Worm (Caenorhabditis elegans) whole organism, L4/young adult: ENCODE data around the gene div-1.

Experiments
- W03F9.2 ChIP-seq: fragments of 150-350 bp; optimal IDR thresholded peaks from 2 replicates; lab custom pipeline; 2014; ENCODE audit warnings: missing biosample characterization, missing genetic modification characterization
- dao-5 ChIP-seq: sonication (generic microtip); optimal IDR thresholded peaks from 2 replicates; lab custom pipeline; 2016; ENCODE audit warnings: missing genotype, missing genetic modification characterization, moderate library complexity, missing compliant biosample characterization
- him-1 ChIP-seq: sonication (generic microtip); optimal IDR thresholded peaks from 2 replicates; lab custom pipeline; 2016; ENCODE audit warnings: missing genotype, missing genetic modification reagents, missing genetic modification characterization, missing compliant biosample characterization

div-1 gene

DNA sequence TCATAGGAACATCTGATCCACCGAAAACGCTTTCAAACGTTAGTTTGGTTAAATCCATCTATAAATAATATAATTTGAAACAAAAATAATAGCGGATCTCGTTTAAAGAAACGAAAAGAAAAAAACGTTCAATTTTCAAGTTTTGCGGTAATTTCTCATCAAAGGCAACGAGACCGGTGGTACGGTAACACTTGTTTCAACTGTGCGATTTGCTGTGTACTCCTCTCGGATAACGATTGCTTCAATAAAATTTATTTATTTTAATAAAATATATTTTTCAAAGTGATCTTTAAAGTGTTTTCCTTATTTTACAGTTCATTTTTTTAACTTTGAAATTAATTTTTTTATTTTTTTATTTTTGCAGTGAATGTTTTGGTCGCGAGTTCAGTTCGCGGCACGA is 29.8 kb downstream of the div-1 start, which contains the start of the genes rde-4 and cox-14:
rde-4 (minus strand) TSS at position 60 of the 400 bp plus-strand sequence.
cox-14 (plus strand) TSS at position 356 of the 400 bp plus-strand sequence.
- TF ChIP-seq dao-5 (tag; lab: Kevin White, UChicago) = no peak
- no peak for TF ChIP-seq him-1 (tag; lab: Kevin White, UChicago)
- peak; percentile 82 for TF ChIP-seq W03F9.2 (tag; lab: Kevin White, UChicago)

DNA sequence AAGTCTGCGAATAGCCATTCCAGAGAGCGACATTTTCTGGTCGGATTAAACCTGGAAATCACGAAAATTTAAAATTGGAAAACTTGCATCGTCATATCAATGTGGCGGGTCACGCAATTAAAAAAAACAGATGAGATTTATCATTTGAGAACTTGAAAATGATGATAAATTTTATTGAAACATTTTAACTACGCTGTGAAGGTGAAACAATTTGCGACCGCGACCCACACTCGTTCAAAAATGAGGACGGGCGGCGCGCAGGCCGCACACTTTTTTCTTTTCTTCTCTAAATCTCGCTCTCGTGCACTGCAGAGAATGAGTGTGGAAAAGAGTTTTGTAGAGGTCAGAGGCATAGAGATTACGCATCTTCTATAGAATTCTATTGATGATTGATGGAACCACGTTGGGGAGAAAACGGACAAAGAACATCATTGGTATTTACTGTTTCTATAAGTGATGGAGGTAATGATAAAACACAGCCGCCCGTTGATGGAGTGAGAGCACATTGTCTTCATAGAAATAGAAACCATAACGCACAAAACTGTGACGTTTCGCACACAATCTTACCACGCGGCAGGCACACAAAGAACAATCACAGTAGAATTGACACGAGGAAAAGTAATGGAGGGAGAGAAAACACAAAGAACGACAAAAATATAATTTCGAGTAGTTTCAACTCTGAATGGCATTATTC is 31.6 kb downstream of the div-1 start, which contains the start of gene cts-1:
cts-1 (minus strand) TSS at position 51 of the 694 bp plus-strand sequence.
- TF ChIP-seq dao-5 (tag; lab: Kevin White, UChicago) (no peak), W03F9.2 (tag; lab: Kevin White, UChicago) (peak; percentile 57)

DNA sequence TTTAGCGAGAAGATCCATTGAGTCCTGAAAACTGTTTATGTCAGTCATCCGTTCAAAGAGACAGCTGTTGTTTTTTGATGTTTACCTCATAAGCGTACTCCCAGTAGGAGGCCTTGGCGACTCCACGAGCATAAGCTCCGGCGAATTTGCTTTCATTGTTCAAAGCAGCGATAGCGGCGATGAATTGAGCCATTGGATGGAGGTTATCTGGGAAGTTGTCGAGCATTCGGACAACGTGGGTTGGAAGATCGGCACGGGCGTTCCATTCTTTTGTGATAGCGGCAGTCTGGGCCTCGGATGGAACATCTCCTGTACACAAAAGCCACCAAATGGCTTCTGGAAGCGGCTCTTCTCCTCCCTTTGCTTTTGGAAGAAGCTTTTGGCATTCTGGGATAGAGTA is 32.5 kb downstream of the div-1 start:
- no peak for TF ChIP-seq him-1 (tag; lab: Kevin White, UChicago)
- TF ChIP-seq dao-5 (tag; lab: Kevin White, UChicago) = no peak
- no peak for TF ChIP-seq W03F9.2 (tag; lab: Kevin White, UChicago)

DNA sequence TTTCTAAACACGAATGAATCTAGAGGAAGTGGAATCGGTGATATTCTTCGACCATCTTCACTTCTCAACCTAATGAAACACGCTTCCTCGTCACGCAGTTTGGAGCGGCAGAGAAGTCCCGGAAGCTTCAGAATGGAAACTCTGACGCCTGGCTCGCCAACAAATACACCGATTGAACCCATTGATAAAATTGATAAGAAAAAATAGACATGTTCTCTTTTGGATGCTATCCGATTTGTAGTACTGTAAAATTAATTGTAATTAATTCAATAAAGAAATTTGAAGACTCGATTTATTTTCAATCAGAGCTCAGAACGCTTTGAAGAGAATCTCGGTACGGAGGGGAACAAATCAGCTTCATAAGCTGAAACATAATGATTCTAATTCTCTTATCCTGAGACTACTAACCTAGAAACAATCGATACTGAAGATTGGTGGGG is 33.8 kb downstream of the div-1 start:
- TF ChIP-seq W03F9.2 (tag; lab: Kevin White, UChicago) = no peak
- peak; percentile 58 for TF ChIP-seq dao-5 (tag; lab: Kevin White, UChicago)
- TF ChIP-seq him-1 (tag; lab: Kevin White, UChicago) = no peak

DNA sequence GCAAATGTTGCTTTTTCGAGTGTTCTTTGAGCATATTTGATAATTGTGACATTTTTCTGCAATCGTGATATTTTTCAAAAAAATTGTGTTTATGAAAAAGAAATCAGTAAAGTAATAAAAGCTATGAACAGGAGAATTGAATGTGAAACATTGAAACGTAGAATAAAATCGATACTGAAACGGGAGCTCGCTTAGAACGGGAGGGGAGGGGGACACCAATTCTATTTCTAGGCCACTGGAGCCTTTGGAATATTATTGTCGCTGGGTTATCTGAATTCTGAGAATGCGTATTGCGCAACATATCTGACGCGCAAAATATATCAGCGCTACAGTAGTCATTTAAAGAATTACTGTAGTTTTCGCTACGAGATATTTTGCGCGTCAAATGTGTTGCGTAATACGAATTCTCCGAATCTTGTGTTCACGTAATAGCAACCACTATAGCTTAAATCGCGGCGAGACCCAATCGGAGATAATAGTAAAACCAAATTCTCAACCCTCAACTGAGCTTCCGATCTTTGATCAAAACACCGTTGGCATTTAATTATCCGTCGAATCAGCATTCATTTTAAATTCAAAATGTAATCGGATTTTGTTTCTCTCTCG is 36.4 kb downstream of the div-1 start, which contains the start of the genes blos-1 and best-18:
blos-1 (minus strand) TSS at position 58 of the 606 bp plus-strand sequence.
best-18 (plus strand) TSS at position 508 of the 606 bp plus-strand sequence.
- TF ChIP-seq him-1 (tag; lab: Kevin White, UChicago) = no peak
- TF ChIP-seq W03F9.2 (tag; lab: Kevin White, UChicago) = no peak
- TF ChIP-seq dao-5 (tag; lab: Kevin White, UChicago) = no peak

DNA sequence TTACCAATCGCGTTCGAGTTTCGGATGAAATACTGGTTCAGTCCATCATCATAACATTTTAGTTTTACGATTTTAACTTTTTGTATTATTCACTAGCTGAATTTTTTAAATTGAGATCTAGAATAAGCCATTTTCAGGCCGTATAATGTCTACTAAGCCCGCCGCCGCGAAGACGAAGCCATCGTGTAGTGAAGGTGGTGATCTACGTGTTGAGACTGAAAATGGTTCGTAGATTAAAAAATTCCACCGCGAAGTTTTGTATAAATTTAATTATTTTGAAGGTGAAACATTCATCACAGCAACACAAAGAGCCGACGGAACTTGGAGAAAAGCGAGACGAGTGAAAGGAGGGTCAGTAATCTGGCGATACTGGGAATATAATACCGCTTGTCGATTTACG is 38.7 kb downstream of the div-1 start, which contains the start of gene T20G5.9:
T20G5.9 (plus strand) TSS at position 138 of the 400 bp plus-strand sequence.
- TF ChIP-seq dao-5 (tag; lab: Kevin White, UChicago) = no peak
- TF ChIP-seq W03F9.2 (tag; lab: Kevin White, UChicago) = no peak
- TF ChIP-seq him-1 (tag; lab: Kevin White, UChicago) = no peak

DNA sequence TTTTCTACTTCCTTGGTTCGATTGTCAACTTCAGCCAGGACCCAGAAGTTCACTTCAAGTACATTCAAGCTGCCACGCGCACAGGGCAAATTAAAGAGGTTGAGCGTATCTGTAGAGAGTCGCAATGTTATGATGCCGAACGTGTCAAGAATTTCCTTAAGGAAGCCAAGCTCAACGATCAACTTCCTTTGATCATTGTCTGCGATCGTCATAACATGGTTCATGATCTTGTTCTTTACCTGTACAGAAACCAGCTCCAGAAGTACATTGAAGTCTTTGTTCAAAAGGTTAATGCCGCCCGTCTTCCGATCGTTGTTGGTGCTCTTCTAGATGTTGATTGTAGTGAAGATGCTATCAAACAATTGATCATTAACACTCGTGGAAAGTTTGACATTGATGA is 42.0 kb downstream of the div-1 start:
- TF ChIP-seq him-1 (tag; lab: Kevin White, UChicago) (no peak), dao-5 (tag; lab: Kevin White, UChicago) (no peak), W03F9.2 (tag; lab: Kevin White, UChicago) (no peak)

DNA sequence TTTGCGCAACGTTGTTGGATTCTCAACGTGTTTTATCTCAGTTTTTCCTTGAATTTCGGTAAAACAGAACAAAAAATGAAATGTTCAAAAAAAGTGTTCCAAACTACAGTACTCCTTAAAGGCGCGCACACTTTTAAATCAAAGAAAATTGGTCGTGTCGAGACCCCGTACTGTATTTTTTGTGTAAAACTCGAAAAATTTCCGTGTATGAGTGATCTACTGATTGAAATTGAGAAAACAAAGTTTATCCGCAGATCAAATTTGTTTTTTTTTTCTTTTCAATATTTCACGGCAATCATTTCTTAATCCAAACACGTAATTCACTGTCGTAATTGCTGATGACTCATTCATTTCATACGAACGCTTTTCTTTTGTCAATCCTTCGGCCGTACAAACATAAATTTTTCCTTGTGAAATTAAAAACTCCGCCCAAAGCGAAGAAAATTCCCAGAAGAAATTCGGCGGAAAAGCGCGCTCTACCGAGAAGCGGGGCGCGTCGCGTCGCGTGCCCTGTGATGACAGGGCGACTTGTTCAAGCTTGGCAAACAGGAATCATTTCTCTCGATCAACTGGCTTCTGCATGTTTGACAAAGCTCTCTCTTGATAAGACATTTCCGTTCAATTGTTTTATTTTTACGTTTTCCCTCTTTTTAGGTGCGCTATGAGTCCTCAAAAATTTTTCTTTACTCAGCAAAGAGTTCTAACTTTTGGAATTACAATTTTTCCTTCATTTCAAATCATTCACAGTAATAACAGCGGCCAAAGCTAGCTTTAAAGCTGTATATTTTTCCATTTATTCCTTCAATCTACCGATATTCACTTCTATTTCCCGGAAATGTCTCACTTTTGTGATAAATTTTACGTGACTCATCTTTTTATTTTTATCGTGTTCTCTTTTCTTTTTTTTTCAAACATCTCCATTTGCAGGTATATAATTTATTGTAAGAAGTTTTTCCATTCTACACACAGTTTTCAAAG is 45.2 kb downstream of the div-1 start, which contains the start of gene chc-1:
chc-1 (plus strand) TSS at position 928 of the 978 bp plus-strand sequence.
- TF ChIP-seq him-1 (tag; lab: Kevin White, UChicago) (no peak), dao-5 (tag; lab: Kevin White, UChicago) (no peak), W03F9.2 (tag; lab: Kevin White, UChicago) (no peak)

DNA sequence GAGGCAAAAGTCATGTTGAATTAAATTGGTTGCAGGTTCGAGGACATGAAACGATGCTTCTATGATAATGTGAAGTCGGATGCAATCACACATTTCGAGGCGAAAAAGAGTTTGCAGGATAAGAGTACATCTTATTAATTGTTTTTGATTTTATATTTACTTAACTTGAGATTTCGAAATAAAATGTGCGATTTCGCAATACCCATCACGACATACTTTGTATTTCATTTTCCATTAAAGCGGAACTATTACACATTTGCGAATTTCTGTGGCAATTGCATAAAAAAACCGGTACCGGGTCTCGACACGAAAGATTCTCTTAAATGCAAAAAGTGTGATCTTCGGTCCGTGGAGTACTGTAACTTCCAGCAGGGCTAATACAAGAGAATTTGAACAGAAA is 46.0 kb downstream of the div-1 start:
- no peak for TF ChIP-seq W03F9.2 (tag; lab: Kevin White, UChicago)
- no peak for TF ChIP-seq him-1 (tag; lab: Kevin White, UChicago)
- no peak for TF ChIP-seq dao-5 (tag; lab: Kevin White, UChicago)

DNA sequence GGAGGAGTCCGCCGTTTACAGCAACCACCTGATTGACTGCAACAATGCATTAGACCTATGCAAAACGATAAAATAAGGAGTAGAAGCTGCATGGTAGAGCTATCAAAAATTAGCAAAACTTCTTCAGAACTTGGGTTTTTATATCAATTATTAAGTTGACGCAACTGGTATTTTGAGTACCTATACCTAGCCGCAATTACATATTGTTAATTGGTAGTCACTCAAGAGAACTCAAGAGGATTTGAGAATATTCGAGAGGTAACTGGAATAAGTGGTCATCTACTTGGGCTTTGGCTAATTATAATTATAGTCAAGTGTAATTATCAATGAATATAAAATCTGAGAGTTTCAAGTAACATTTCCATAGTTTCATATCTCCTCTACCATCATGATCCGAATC is 47.1 kb downstream of the div-1 start, which contains the start of the genes T20G5.13 and T20G5.12:
T20G5.13 (minus strand) TSS at position 101 of the 400 bp plus-strand sequence.
T20G5.12 (plus strand) TSS at position 370 of the 400 bp plus-strand sequence.
- TF ChIP-seq him-1 (tag; lab: Kevin White, UChicago) (no peak), W03F9.2 (tag; lab: Kevin White, UChicago) (no peak), dao-5 (tag; lab: Kevin White, UChicago) (no peak)

DNA sequence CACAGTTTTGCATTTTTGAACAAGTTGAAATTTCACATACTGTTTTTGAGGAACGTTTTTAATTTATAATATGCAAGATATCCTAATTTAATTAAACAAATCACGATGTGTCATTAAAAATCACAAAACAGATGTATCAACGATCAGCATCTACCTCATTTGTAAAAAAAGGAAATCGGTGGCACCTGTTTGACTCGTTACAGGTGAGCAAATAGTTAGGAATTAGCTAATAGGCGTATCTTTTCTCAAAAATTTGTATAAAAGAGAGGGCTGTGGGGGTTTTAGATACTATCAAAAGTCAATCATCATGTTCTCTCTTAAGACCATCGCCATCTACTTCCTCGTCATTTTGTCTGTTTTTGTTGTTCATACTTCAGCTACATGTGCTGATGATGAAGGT is 49.3 kb downstream of the div-1 start, which contains the start of gene T20G5.8:
T20G5.8 (plus strand) TSS at position 301 of the 400 bp plus-strand sequence.
- TF ChIP-seq W03F9.2 (tag; lab: Kevin White, UChicago) = no peak
- TF ChIP-seq him-1 (tag; lab: Kevin White, UChicago) = no peak
- no peak for TF ChIP-seq dao-5 (tag; lab: Kevin White, UChicago)

DNA sequence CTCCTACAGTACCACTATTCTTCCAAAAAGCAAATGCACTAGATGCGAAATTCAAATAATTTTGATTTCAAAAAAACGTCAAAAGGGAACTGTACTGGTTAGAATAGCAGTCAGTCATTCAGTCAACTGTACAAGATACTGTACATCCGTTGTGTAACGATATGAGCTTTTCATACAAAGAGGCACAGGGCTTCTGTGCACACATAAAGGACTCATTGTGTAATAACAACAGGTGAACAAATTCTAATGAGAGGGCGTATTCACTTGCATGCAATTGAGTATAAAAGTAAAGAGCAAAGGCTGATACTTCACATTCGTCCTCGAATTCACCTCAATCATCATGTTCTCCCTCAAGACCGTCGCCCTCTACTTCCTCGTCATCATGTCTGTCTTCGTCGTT is 50.9 kb downstream of the div-1 start, which contains the start of gene dod-6:
dod-6 (plus strand) TSS at position 301 of the 400 bp plus-strand sequence.
- no peak for TF ChIP-seq dao-5 (tag; lab: Kevin White, UChicago)
- TF ChIP-seq W03F9.2 (tag; lab: Kevin White, UChicago) = no peak
- TF ChIP-seq him-1 (tag; lab: Kevin White, UChicago) = no peak
